Worm (Caenorhabditis elegans) whole organism, mixed stage, embryonic: ENCODE measurements around the gene str-96.
A peak's percentile ranks its signal among the peaks of the same experiment; 100 is the strongest.

Experiments used
- bed-3 ChIP-seq: fragments of 200-800 bp; sonication (Bioruptor generic); optimal IDR thresholded peaks from 3 replicates; lab custom pipeline; 2018; ENCODE audit warnings: mild to moderate bottlenecking, missing genetic modification characterization, moderate library complexity, missing compliant biosample characterization
- blmp-1 ChIP-seq: fragments of 150-350 bp; optimal IDR thresholded peaks from 2 replicates; lab custom pipeline; 2014; ENCODE audit warnings: missing biosample characterization, missing genetic modification characterization
- ceh-39 ChIP-seq: fragments of 150-350 bp; optimal IDR thresholded peaks from 2 replicates; lab custom pipeline; 2014; ENCODE audit warnings: missing biosample characterization, missing genetic modification characterization
- ceh-43 ChIP-seq: fragments of 200-800 bp; sonication (Bioruptor generic); optimal IDR thresholded peaks from 2 replicates; lab custom pipeline; 2018; ENCODE audit warnings: mild to moderate bottlenecking, missing genetic modification characterization, moderate library complexity, missing compliant biosample characterization
- ceh-83 ChIP-seq: fragments of 200-800 bp; sonication (Bioruptor generic); optimal IDR thresholded peaks from 2 replicates; lab custom pipeline; 2018; ENCODE audit warnings: mild to moderate bottlenecking, missing genetic modification characterization, missing compliant biosample characterization
- ces-1 ChIP-seq: fragments of 150-350 bp; optimal IDR thresholded peaks from 2 replicates; lab custom pipeline; 2014; ENCODE audit warnings: missing biosample characterization, missing genetic modification reagents, missing genetic modification characterization
- cnd-1 ChIP-seq: fragments of 200-800 bp; sonication (Bioruptor generic); optimal IDR thresholded peaks from 2 replicates; lab custom pipeline; 2018; ENCODE audit warnings: mild to moderate bottlenecking, missing genetic modification characterization, missing compliant biosample characterization
- elt-1 ChIP-seq: sonication (generic microtip); optimal IDR thresholded peaks from 2 replicates; lab custom pipeline; 2017; ENCODE audit warnings: missing genetic modification characterization, mild to moderate bottlenecking, missing compliant biosample characterization, antibody characterized with exemption, moderate library complexity, borderline replicate concordance; ENCODE audit not compliant: insufficient read depth
- elt-3 ChIP-seq: fragments of 150-350 bp; optimal IDR thresholded peaks from 2 replicates; lab custom pipeline; 2014; ENCODE audit warnings: missing biosample characterization, missing genetic modification characterization
- ham-2 ChIP-seq: fragments of 200-800 bp; sonication (Bioruptor generic); optimal IDR thresholded peaks from 2 replicates; lab custom pipeline; 2018; ENCODE audit warnings: mild to moderate bottlenecking, missing genetic modification characterization, missing compliant biosample characterization
- hlh-1 ChIP-seq: fragments of 150-350 bp; optimal IDR thresholded peaks from 2 replicates; lab custom pipeline; 2014; ENCODE audit warnings: missing biosample characterization, missing genetic modification reagents, missing genetic modification characterization
- lin-32 ChIP-seq: fragments of 200-800 bp; sonication (Bioruptor generic); optimal IDR thresholded peaks from 2 replicates; lab custom pipeline; 2018; ENCODE audit warnings: mild to moderate bottlenecking, missing genetic modification characterization, missing compliant biosample characterization
- lsy-2 ChIP-seq: fragments of 150-350 bp; optimal IDR thresholded peaks from 2 replicates; lab custom pipeline; 2014; ENCODE audit warnings: missing biosample characterization, missing genetic modification characterization
- mab-5 ChIP-seq: fragments of 150-350 bp; optimal IDR thresholded peaks from 2 replicates; lab custom pipeline; 2014; ENCODE audit warnings: missing biosample characterization, missing genetic modification characterization
- mep-1 ChIP-seq: fragments of 150-350 bp; optimal IDR thresholded peaks from 2 replicates; lab custom pipeline; 2017; ENCODE audit warnings: missing biosample characterization, missing genetic modification reagents, missing genetic modification characterization, inconsistent platforms
- mls-2 ChIP-seq: sonication (generic microtip); optimal IDR thresholded peaks from 2 replicates; lab custom pipeline; 2016; ENCODE audit warnings: mild to moderate bottlenecking, missing genetic modification characterization, moderate library complexity, missing compliant biosample characterization
- nhr-12 ChIP-seq: fragments of 150-350 bp; optimal IDR thresholded peaks from 2 replicates; lab custom pipeline; 2014; ENCODE audit warnings: missing biosample characterization, missing genetic modification characterization
- nhr-2 ChIP-seq: fragments of 150-350 bp; optimal IDR thresholded peaks from 2 replicates; lab custom pipeline; 2014; ENCODE audit warnings: missing biosample characterization, missing genetic modification characterization
- nhr-76 ChIP-seq: sonication (generic microtip); optimal IDR thresholded peaks from 2 replicates; lab custom pipeline; 2017; ENCODE audit warnings: missing biosample characterization, missing genetic modification characterization
- pha-4 ChIP-seq: fragments of 150-350 bp; optimal IDR thresholded peaks from 2 replicates; lab custom pipeline; 2018; ENCODE audit warnings: missing biosample characterization, missing genetic modification reagents, missing genetic modification characterization
- sem-2 ChIP-seq: fragments of 200-800 bp; sonication (Bioruptor generic); optimal IDR thresholded peaks from 2 replicates; lab custom pipeline; 2018; ENCODE audit warnings: mild to moderate bottlenecking, missing genetic modification characterization, missing compliant biosample characterization
- snpc-4 ChIP-seq: fragments of 150-350 bp; optimal IDR thresholded peaks from 2 replicates; lab custom pipeline; 2014; ENCODE audit warnings: missing biosample characterization, missing genetic modification characterization
- sptf-1 ChIP-seq: sonication (generic microtip); optimal IDR thresholded peaks from 2 replicates; lab custom pipeline; 2017; ENCODE audit warnings: mild to moderate bottlenecking, missing genetic modification characterization, moderate library complexity, missing compliant biosample characterization
- tbx-8 ChIP-seq: fragments of 200-800 bp; sonication (Bioruptor generic); optimal IDR thresholded peaks from 2 replicates; lab custom pipeline; 2018; ENCODE audit warnings: mild to moderate bottlenecking, missing genetic modification characterization, moderate library complexity, missing compliant biosample characterization
- unc-120 ChIP-seq: sonication (generic microtip); optimal IDR thresholded peaks from 2 replicates; lab custom pipeline; 2017; ENCODE audit warnings: missing genetic modification characterization, missing compliant biosample characterization; ENCODE audit not compliant: poor library complexity, severe bottlenecking
- unc-39 ChIP-seq: fragments of 150-350 bp; optimal IDR thresholded peaks from 2 replicates; lab custom pipeline; 2014; ENCODE audit warnings: missing biosample characterization, missing genetic modification characterization
- unc-62 ChIP-seq: fragments of 150-350 bp; optimal IDR thresholded peaks from 2 replicates; lab custom pipeline; 2014; ENCODE audit warnings: missing biosample characterization, missing genetic modification reagents, missing genetic modification characterization
- zip-8 ChIP-seq: fragments of 150-350 bp; optimal IDR thresholded peaks from 2 replicates; lab custom pipeline; 2014; ENCODE audit warnings: missing biosample characterization, missing genetic modification characterization
- ztf-11 ChIP-seq: fragments of 150-350 bp; optimal IDR thresholded peaks from 2 replicates; lab custom pipeline; 2014; ENCODE audit warnings: missing biosample characterization, missing genetic modification characterization

str-96 gene

ce11 chrV:15293865-15294264 is at the start of gene str-96:
str-96 (minus strand) TSS chrV:15293965.
- TF ChIP-seq nhr-12 (tag; lab: Kevin White, UChicago) (no peak), mep-1 (no peak), pha-4 (tag; lab: Kevin White, UChicago) (no peak), lsy-2 (no peak), nhr-2 (tag; lab: Kevin White, UChicago) (no peak), unc-62 (GFP tag; lab: Kevin White, UChicago) (no peak), mab-5 (tag; lab: Kevin White, UChicago) (no peak), blmp-1 (no peak), mls-2 (tag; lab: Kevin White, UChicago) (no peak), unc-39 (tag; lab: Kevin White, UChicago) (no peak), tbx-8 (GFP tag; lab: Kevin White, UChicago) (no peak), elt-1 (tag; lab: Kevin White, UChicago) (no peak), ces-1 (no peak), ham-2 (GFP tag; lab: Kevin White, UChicago) (no peak), zip-8 (tag; lab: Kevin White, UChicago) (no peak), ceh-39 (tag; lab: Kevin White, UChicago) (no peak), ztf-11 (tag; lab: Kevin White, UChicago) (no peak), ceh-43 (GFP tag; lab: Kevin White, UChicago) (no peak), elt-3 (tag; lab: Kevin White, UChicago) (no peak)

ce11 chrV:15341404-15341803 is 47.6 kb upstream of the str-96 start, which contains the start of gene clec-229:
clec-229 (minus strand) TSS chrV:15341504.
- TF ChIP-seq nhr-76 (tag; lab: Kevin White, UChicago) (no peak), hlh-1 (tag; lab: Kevin White, UChicago) (no peak), unc-120 (tag; lab: Kevin White, UChicago) (no peak), snpc-4 (no peak), elt-1 (tag; lab: Kevin White, UChicago) (no peak)

ce11 chrV:15339363-15339762 is 45.6 kb upstream of the str-96 start, which contains the start of gene clec-228:
clec-228 (minus strand) TSS chrV:15339463.
- TF ChIP-seq hlh-1 (tag; lab: Kevin White, UChicago) (no peak), mab-5 (tag; lab: Kevin White, UChicago) (no peak), unc-62 (GFP tag; lab: Kevin White, UChicago) (no peak), nhr-12 (tag; lab: Kevin White, UChicago) (no peak), mep-1 (no peak), snpc-4 (no peak), lin-32 (GFP tag; lab: Kevin White, UChicago) (no peak), cnd-1 (no peak), ztf-11 (tag; lab: Kevin White, UChicago) (no peak), ceh-43 (GFP tag; lab: Kevin White, UChicago) (no peak), nhr-2 (tag; lab: Kevin White, UChicago) (no peak), pha-4 (tag; lab: Kevin White, UChicago) (no peak), bed-3 (GFP tag; lab: Kevin White, UChicago) (no peak)

- no peak for TF ChIP-seq sem-2
These were observed 43.6 kb upstream of the str-96 start, which contains the start of gene wrt-7 for ce11 chrV:15337405-15337804. wrt-7 (minus strand) TSS chrV:15337505.

- no peak for TF ChIP-seq blmp-1
- no peak for TF ChIP-seq sptf-1 (tag; lab: Kevin White, UChicago)
- no peak for TF ChIP-seq mep-1
- TF ChIP-seq elt-1 (tag; lab: Kevin White, UChicago): no peak
- no peak for TF ChIP-seq ceh-83 (GFP tag; lab: Kevin White, UChicago)
- TF ChIP-seq tbx-8 (GFP tag; lab: Kevin White, UChicago): no peak
- TF ChIP-seq mab-5 (tag; lab: Kevin White, UChicago): no peak
- TF ChIP-seq, all 35 proteins: peak for 0
These were observed 39.1 kb upstream of the str-96 start, which contains the start of gene srw-113 for ce11 chrV:15332851-15333250. srw-113 (plus strand) TSS chrV:15333151.

ce11 chrV:15330314-15330713 is 36.5 kb upstream of the str-96 start, which contains the start of gene srh-295:
srh-295 (plus strand) TSS chrV:15330614.
- TF ChIP-seq zip-8 (tag; lab: Kevin White, UChicago) (peak; percentile 70), bed-3 (GFP tag; lab: Kevin White, UChicago) (no peak)
